Fruit fly (Drosophila melanogaster) whole organism, embryonic: ENCODE results near the gene CG14854.

ENCODE experiments used
- Atf3 ChIP-seq: fragments of 200-800 bp; sonication (Bioruptor generic); optimal IDR thresholded peaks from 3 replicates; lab custom pipeline; 2016; ENCODE audit warnings: missing biosample characterization, missing genetic modification characterization
- Bgb ChIP-seq: fragments of 200-800 bp; sonication (Bioruptor generic); IDR thresholded peaks from 2 replicates; pipeline ENCODE4 v1.3.6; 2022; ENCODE audit warnings: missing biosample characterization, missing genetic modification characterization; ENCODE audit not compliant: partially characterized antibody
- CG11723 ChIP-seq: fragments of 200-800 bp; sonication (Bioruptor generic); optimal IDR thresholded peaks from 2 replicates; lab custom pipeline; 2017; ENCODE audit warnings: missing biosample characterization, mild to moderate bottlenecking, missing genetic modification characterization
- CG12155 ChIP-seq: fragments of 200-800 bp; sonication (Bioruptor generic); optimal IDR thresholded peaks from 3 replicates; lab custom pipeline; 2016; ENCODE audit warnings: missing biosample characterization, missing genetic modification characterization
- CG12299 ChIP-seq: fragments of 200-800 bp; sonication (Bioruptor generic); optimal IDR thresholded peaks from 2 replicates; lab custom pipeline; 2018; ENCODE audit warnings: missing biosample characterization, mild to moderate bottlenecking, missing genetic modification characterization
- CG13894 ChIP-seq: fragments of 200-800 bp; sonication (Bioruptor generic); optimal IDR thresholded peaks from 3 replicates; lab custom pipeline; 2018; ENCODE audit warnings: missing biosample characterization, mild to moderate bottlenecking, missing genetic modification characterization, moderate library complexity
- CG14050 ChIP-seq: fragments of 200-800 bp; sonication (Bioruptor generic); IDR thresholded peaks from 3 replicates; pipeline ENCODE4 v1.3.6; 2022; ENCODE audit warnings: missing biosample characterization, missing genetic modification characterization
- CG1603 ChIP-seq: fragments of 200-800 bp; sonication (Bioruptor generic); optimal IDR thresholded peaks from 2 replicates; lab custom pipeline; 2019; ENCODE audit warnings: missing biosample characterization, mild to moderate bottlenecking, missing genetic modification characterization, moderate library complexity
- CG17612 ChIP-seq: fragments of 200-800 bp; sonication (Bioruptor generic); IDR thresholded peaks from 2 replicates; pipeline ENCODE4 v1.3.6; 2022; ENCODE audit warnings: missing biosample characterization, missing genetic modification characterization
- CG17912 ChIP-seq: fragments of 200-800 bp; sonication (Bioruptor generic); optimal IDR thresholded peaks from 2 replicates; lab custom pipeline; 2018; ENCODE audit warnings: missing biosample characterization, mild to moderate bottlenecking, missing genetic modification characterization
- CG18011 ChIP-seq: fragments of 200-800 bp; sonication (Bioruptor generic); optimal IDR thresholded peaks from 2 replicates; lab custom pipeline; 2017; ENCODE audit warnings: missing biosample characterization, missing genetic modification characterization, mild to moderate bottlenecking, moderate library complexity, missing genotype
- CG2129 ChIP-seq: fragments of 200-800 bp; sonication (Bioruptor generic); IDR thresholded peaks from 2 replicates; pipeline ENCODE4 v1.3.6; 2022; ENCODE audit warnings: missing biosample characterization, missing genetic modification characterization; ENCODE audit not compliant: partially characterized antibody
- CG31441 ChIP-seq: fragments of 200-800 bp; sonication (Bioruptor generic); IDR thresholded peaks from 2 replicates; pipeline ENCODE4 v1.3.6; 2022; ENCODE audit warnings: missing biosample characterization, missing genetic modification characterization
- CG32532 ChIP-seq: fragments of 200-800 bp; sonication (Bioruptor generic); IDR thresholded peaks from 2 replicates; pipeline ENCODE4 v1.3.6; 2022; ENCODE audit warnings: missing biosample characterization, missing genetic modification characterization
- CG4328 ChIP-seq: fragments of 200-800 bp; sonication (Bioruptor generic); optimal IDR thresholded peaks from 3 replicates; lab custom pipeline; 2017; ENCODE audit warnings: missing biosample characterization, missing genetic modification reagents, missing genetic modification characterization
- CG4617 ChIP-seq: fragments of 200-800 bp; sonication (Bioruptor generic); optimal IDR thresholded peaks from 3 replicates; lab custom pipeline; 2016; ENCODE audit warnings: missing biosample characterization, missing genetic modification characterization, borderline replicate concordance
- CG6854 ChIP-seq: fragments of 200-800 bp; sonication (Bioruptor generic); optimal IDR thresholded peaks from 3 replicates; lab custom pipeline; 2017; ENCODE audit warnings: missing biosample characterization, mild to moderate bottlenecking, missing genetic modification characterization
- CG7372 ChIP-seq: fragments of 200-800 bp; sonication (Bioruptor generic); IDR thresholded peaks from 2 replicates; pipeline ENCODE4 v1.3.6; 2022; ENCODE audit warnings: missing biosample characterization, missing genetic modification characterization
- CG7963 ChIP-seq: fragments of 200-800 bp; sonication (Bioruptor generic); IDR thresholded peaks from 3 replicates; pipeline ENCODE4 v1.3.6; 2022; ENCODE audit warnings: missing biosample characterization, missing genetic modification characterization; ENCODE audit not compliant: partially characterized antibody
- CG8281 ChIP-seq: fragments of 200-800 bp; sonication (Bioruptor generic); optimal IDR thresholded peaks from 2 replicates; lab custom pipeline; 2018; ENCODE audit warnings: missing biosample characterization, mild to moderate bottlenecking, missing genetic modification characterization, moderate library complexity
- CG9797 ChIP-seq: fragments of 200-800 bp; sonication (Bioruptor generic); optimal IDR thresholded peaks from 3 replicates; lab custom pipeline; 2018; ENCODE audit warnings: missing biosample characterization, mild to moderate bottlenecking, missing genetic modification characterization
- CTCF ChIP-seq: fragments of 200-800 bp; sonication (Bioruptor generic); optimal IDR thresholded peaks from 2 replicates; lab custom pipeline; 2017; ENCODE audit warnings: missing biosample characterization, mild to moderate bottlenecking, missing genetic modification characterization, moderate library complexity
- Doc2 ChIP-seq: fragments of 200-800 bp; sonication (Bioruptor generic); IDR thresholded peaks from 2 replicates; pipeline ENCODE4 v1.3.6; 2022; ENCODE audit warnings: missing biosample characterization, missing genetic modification characterization
- Elba2 ChIP-seq: fragments of 200-800 bp; sonication (Bioruptor generic); optimal IDR thresholded peaks from 3 replicates; lab custom pipeline; 2016; ENCODE audit warnings: missing biosample characterization, missing genetic modification characterization
- Gsc ChIP-seq: fragments of 200-800 bp; sonication (Bioruptor generic); IDR thresholded peaks from 2 replicates; pipeline ENCODE4 v1.3.6; 2022; ENCODE audit warnings: missing biosample characterization, missing genetic modification characterization
- H15 ChIP-seq: fragments of 200-800 bp; sonication (Bioruptor generic); IDR thresholded peaks from 3 replicates; pipeline ENCODE4 v1.3.6; 2022; ENCODE audit warnings: missing biosample characterization, missing genetic modification characterization
- HLHmδ ChIP-seq: fragments of 200-800 bp; sonication (Bioruptor generic); optimal IDR thresholded peaks from 2 replicates; lab custom pipeline; 2018; ENCODE audit warnings: missing biosample characterization, mild to moderate bottlenecking, missing genetic modification characterization, moderate library complexity
- Hr39 ChIP-seq: fragments of >200 bp; optimal IDR thresholded peaks from 2 replicates; lab custom pipeline; 2017
- Lim3 ChIP-seq: fragments of 200-800 bp; sonication (Bioruptor generic); IDR thresholded peaks from 2 replicates; pipeline ENCODE4 v1.3.6; 2022; ENCODE audit warnings: missing biosample characterization, missing genetic modification characterization
- Mad ChIP-seq: fragments of 200-800 bp; sonication (Bioruptor generic); optimal IDR thresholded peaks from 2 replicates; lab custom pipeline; 2016; ENCODE audit warnings: missing biosample characterization, missing genetic modification characterization
- Oli ChIP-seq: fragments of 200-800 bp; sonication (Bioruptor generic); optimal IDR thresholded peaks from 2 replicates; lab custom pipeline; 2018; ENCODE audit warnings: missing biosample characterization, mild to moderate bottlenecking, missing genetic modification characterization, moderate library complexity
- Rx ChIP-seq: fragments of 200-800 bp; sonication (Bioruptor generic); IDR thresholded peaks from 2 replicates; pipeline ENCODE4 v1.3.6; 2022; ENCODE audit warnings: missing biosample characterization, missing genetic modification characterization
- Side ChIP-seq: fragments of 200-800 bp; sonication (Bioruptor generic); optimal IDR thresholded peaks from 2 replicates; lab custom pipeline; 2016; ENCODE audit warnings: missing biosample characterization, missing genetic modification characterization
- Trl ChIP-seq, 3 experiments: fragments of >200 bp in 2 of 3; fragments of 200-800 bp in 1 of 3; sonication (Bioruptor generic) in 1 of 3; optimal IDR thresholded peaks; 2 replicates in 1 of 3; 3 replicates in 2 of 3; lab custom pipeline; 2016 to 2017; ENCODE audit warnings: missing biosample characterization in 1 of 3, missing genetic modification characterization in 1 of 3
- amos ChIP-seq: fragments of 200-800 bp; sonication (Bioruptor generic); IDR thresholded peaks from 2 replicates; pipeline ENCODE4 v1.3.6; 2022; ENCODE audit warnings: missing biosample characterization, missing genetic modification characterization; ENCODE audit not compliant: partially characterized antibody
- bcd ChIP-seq: fragments of 200-800 bp; sonication (Bioruptor generic); optimal IDR thresholded peaks from 2 replicates; lab custom pipeline; 2017; ENCODE audit warnings: missing biosample characterization, mild to moderate bottlenecking, missing genetic modification characterization
- crp ChIP-seq, 2 experiments: fragments of 200-800 bp; sonication (Bioruptor generic); optimal IDR thresholded peaks; 2 replicates in 1 of 2; 3 replicates in 1 of 2; lab custom pipeline; 2017; ENCODE audit warnings: missing biosample characterization in 2 of 2, missing genetic modification characterization in 2 of 2, mild to moderate bottlenecking in 1 of 2, moderate library complexity in 1 of 2
- her ChIP-seq: fragments of 200-800 bp; sonication (Bioruptor generic); optimal IDR thresholded peaks from 2 replicates; lab custom pipeline; 2016; ENCODE audit warnings: missing biosample characterization, missing genetic modification characterization
- ken ChIP-seq: fragments of 200-800 bp; sonication (Bioruptor generic); IDR thresholded peaks from 3 replicates; pipeline ENCODE4 v1.3.6; 2022; ENCODE audit warnings: missing biosample characterization, missing genetic modification characterization
- lilli ChIP-seq: fragments of 200-800 bp; sonication (Bioruptor generic); optimal IDR thresholded peaks from 3 replicates; lab custom pipeline; 2016; ENCODE audit warnings: missing biosample characterization, missing genetic modification characterization
- lov ChIP-seq, 2 experiments: fragments of 200-800 bp in 1 of 2; fragments of >200 bp in 1 of 2; sonication (Bioruptor generic) in 1 of 2; IDR thresholded peaks in 1 of 2; optimal IDR thresholded peaks in 1 of 2; 2 replicates in 1 of 2; 3 replicates in 1 of 2; pipeline versions ENCODE4 v1.3.6 to Lab custom; 2017 to 2022; ENCODE audit warnings: missing biosample characterization in 1 of 2, missing genetic modification characterization in 1 of 2
- onecut ChIP-seq: fragments of 200-800 bp; sonication (Bioruptor generic); IDR thresholded peaks from 2 replicates; pipeline ENCODE4 v1.3.6; 2022; ENCODE audit warnings: missing biosample characterization, missing genetic modification characterization
- peb ChIP-seq: fragments of 200-800 bp; sonication (Bioruptor generic); IDR thresholded peaks from 2 replicates; pipeline ENCODE4 v1.3.6; 2022; ENCODE audit warnings: missing biosample characterization, missing genetic modification characterization
- pho ChIP-seq: fragments of 200-800 bp; sonication (Bioruptor generic); optimal IDR thresholded peaks from 2 replicates; lab custom pipeline; 2016; ENCODE audit warnings: missing biosample characterization, missing genetic modification characterization
- sc ChIP-seq, 3 experiments: fragments of >200 bp in 2 of 3; fragments of 200-800 bp in 1 of 3; sonication (Bioruptor generic) in 1 of 3; optimal IDR thresholded peaks; 2 replicates in 2 of 3; 3 replicates in 1 of 3; lab custom pipeline; 2017; ENCODE audit warnings: mild to moderate bottlenecking in 1 of 3, missing biosample characterization in 1 of 3, missing genetic modification characterization in 1 of 3, missing genetic modification reagents in 1 of 3
- sim ChIP-seq: fragments of 200-800 bp; sonication (Bioruptor generic); IDR thresholded peaks from 2 replicates; pipeline ENCODE4 v1.3.6; 2022; ENCODE audit warnings: missing biosample characterization, missing genetic modification characterization
- trh ChIP-seq: fragments of 200-800 bp; sonication (Bioruptor generic); optimal IDR thresholded peaks from 2 replicates; lab custom pipeline; 2016; ENCODE audit warnings: missing biosample characterization, missing genetic modification characterization
- wdn ChIP-seq: fragments of 200-800 bp; sonication (Bioruptor generic); IDR thresholded peaks from 2 replicates; pipeline ENCODE4 v1.3.6; 2022; ENCODE audit warnings: missing biosample characterization, missing genetic modification characterization

Gene CG14854

DNA sequence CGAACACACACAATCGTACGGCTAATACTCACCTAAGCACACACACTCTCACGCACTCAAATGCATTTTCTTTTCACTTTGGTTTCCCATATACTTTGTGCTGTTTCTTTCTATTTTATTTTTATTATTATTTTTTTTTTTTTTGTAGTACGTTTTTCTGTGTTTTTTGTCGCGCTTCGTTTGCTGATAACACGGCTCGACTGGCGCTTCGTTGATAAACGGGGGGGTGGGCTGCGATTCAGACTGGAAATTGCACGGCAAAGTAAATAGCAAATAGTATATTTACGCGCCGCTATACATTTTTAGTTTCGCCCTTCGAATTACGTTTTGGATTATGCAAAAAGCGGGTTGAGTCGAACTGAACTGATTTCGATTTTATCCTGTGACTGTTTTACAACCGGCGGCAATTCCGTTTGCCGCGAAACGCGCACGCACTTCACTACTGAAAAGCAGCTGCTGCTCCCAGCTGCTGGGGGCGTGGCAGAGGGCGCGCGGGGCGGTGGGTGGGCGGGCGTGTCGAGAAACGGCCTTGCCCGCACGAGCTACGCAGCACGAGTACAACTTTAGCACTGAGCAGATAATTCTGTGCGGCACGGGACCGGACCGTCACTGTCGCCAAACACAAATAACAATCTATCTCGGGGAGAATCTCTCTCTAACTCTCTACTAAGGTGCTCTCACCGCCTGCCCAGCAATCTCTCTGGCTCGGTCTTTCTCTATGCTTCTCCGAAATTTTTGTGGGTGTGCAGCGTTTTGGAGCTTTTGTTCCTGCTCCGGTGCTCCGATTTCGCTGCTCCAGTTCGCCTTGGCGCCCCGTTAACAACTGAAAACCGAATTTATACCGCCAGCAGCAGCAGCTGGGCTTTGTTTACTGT is 2.1 kb downstream of the CG14854 start, which contains the start of gene Pde6 (continued):
- TF ChIP-seq HLHmδ (GFP tag; lab: Kevin White, UChicago) (peak; percentile 33), bcd (GFP tag; lab: Kevin White, UChicago) (no peak), CG4617 (no peak), Elba2 (no peak), CG11723 (no peak), CG8281 (tag; lab: Kevin White, UChicago) (no peak), lilli (no peak), CG7372 (no peak), CG2129 (GFP tag; lab: Robert Waterston, UW) (no peak), H15 (GFP tag; lab: Robert Waterston, UW) (no peak), lov (optimal IDR thresholded peaks at IDR 0.05; lab: Kevin White, UChicago) (no peak), lov (GFP tag; IDR thresholded peaks at IDR 0.05; lab: Robert Waterston, UW) (no peak), Oli (tag; lab: Kevin White, UChicago) (no peak), CG9797 (no peak), CG14050 (GFP tag; lab: Robert Waterston, UW) (no peak), CTCF (GFP tag; lab: Kevin White, UChicago) (no peak), Doc2 (no peak), Mad (GFP tag; lab: Kevin White, UChicago) (no peak), CG12299 (tag; lab: Kevin White, UChicago) (no peak), Side (GFP tag; lab: Kevin White, UChicago) (no peak), Bgb (GFP tag; lab: Robert Waterston, UW) (peak; percentile 66; the same call in 1 of the 2 replicates), CG1603 (tag; lab: Kevin White, UChicago) (no peak), CG13894 (tag; lab: Kevin White, UChicago) (no peak), crp (GFP tag; optimal IDR thresholded peaks at IDR 0.05; lab: Kevin White, UChicago) (peak in 1 of 2 experiments; percentile 26), Gsc (GFP tag; lab: Robert Waterston, UW) (no peak), CG4328 (GFP tag; lab: Kevin White, UChicago) (no peak), her (GFP tag; lab: Kevin White, UChicago) (no peak), peb (GFP tag; lab: Robert Waterston, UW) (no peak), trh (no peak), pho (GFP tag; lab: Kevin White, UChicago) (no peak), CG7963 (GFP tag; lab: Robert Waterston, UW) (no peak), CG17612 (GFP tag; lab: Robert Waterston, UW) (0 out of 2 replicates have a peak, but pooled peaks have one; percentile 14), CG12155 (GFP tag; lab: Kevin White, UChicago) (no peak), sc (optimal IDR thresholded peaks at IDR 0.05; lab: Kevin White, UChicago) (no peak), sc (GFP tag; optimal IDR thresholded peaks at IDR 0.05; lab: Kevin White, UChicago) (no peak), onecut (GFP tag; lab: Robert Waterston, UW) (no peak), CG6854 (GFP tag; lab: Kevin White, UChicago) (no peak), ken (GFP tag; lab: Robert Waterston, UW) (no peak), Trl (optimal IDR thresholded peaks at IDR 0.05; lab: Kevin White, UChicago) (peak; percentile 79 to 93), Trl (GFP tag; optimal IDR thresholded peaks at IDR 0.05; lab: Kevin White, UChicago) (no peak), amos (peak; percentile 26; the same call in 1 of the 2 replicates), CG31441 (GFP tag; lab: Robert Waterston, UW) (no peak), Atf3 (GFP tag; lab: Kevin White, UChicago) (no peak), Lim3 (GFP tag; lab: Robert Waterston, UW) (no peak), sim (no peak), CG17912 (GFP tag; lab: Kevin White, UChicago) (no peak), Rx (no peak), CG18011 (GFP tag; lab: Kevin White, UChicago) (no peak), wdn (0 out of 2 replicates have a peak, but pooled peaks have one; percentile 30), Hr39 (lab: Kevin White, UChicago) (no peak), CG32532 (GFP tag; lab: Robert Waterston, UW) (no peak; the same call in 1 of the 2 replicates)
